Worm (Caenorhabditis elegans) whole organism, mixed stage, embryonic: ENCODE results near the gene mtcu-2.

Experiments used
- M03D4.4 ChIP-seq: sonication (generic microtip); optimal IDR thresholded peaks from 2 replicates; lab custom pipeline; 2017; ENCODE audit warnings: mild to moderate bottlenecking, missing genetic modification characterization, missing compliant biosample characterization
- bed-3 ChIP-seq: fragments of 200-800 bp; sonication (Bioruptor generic); optimal IDR thresholded peaks from 3 replicates; lab custom pipeline; 2018; ENCODE audit warnings: mild to moderate bottlenecking, missing genetic modification characterization, moderate library complexity, missing compliant biosample characterization
- blmp-1 ChIP-seq: fragments of 150-350 bp; optimal IDR thresholded peaks from 2 replicates; lab custom pipeline; 2014; ENCODE audit warnings: missing biosample characterization, missing genetic modification characterization
- ceh-43 ChIP-seq: fragments of 200-800 bp; sonication (Bioruptor generic); optimal IDR thresholded peaks from 2 replicates; lab custom pipeline; 2018; ENCODE audit warnings: mild to moderate bottlenecking, missing genetic modification characterization, moderate library complexity, missing compliant biosample characterization
- ces-1 ChIP-seq: fragments of 150-350 bp; optimal IDR thresholded peaks from 2 replicates; lab custom pipeline; 2014; ENCODE audit warnings: missing biosample characterization, missing genetic modification reagents, missing genetic modification characterization
- cnd-1 ChIP-seq: fragments of 200-800 bp; sonication (Bioruptor generic); optimal IDR thresholded peaks from 2 replicates; lab custom pipeline; 2018; ENCODE audit warnings: mild to moderate bottlenecking, missing genetic modification characterization, missing compliant biosample characterization
- drap-1 ChIP-seq: fragments of 200-800 bp; sonication (Bioruptor generic); optimal IDR thresholded peaks from 3 replicates; lab custom pipeline; 2018; ENCODE audit warnings: mild to moderate bottlenecking, missing genetic modification characterization, missing compliant biosample characterization
- elt-1 ChIP-seq: sonication (generic microtip); optimal IDR thresholded peaks from 2 replicates; lab custom pipeline; 2017; ENCODE audit warnings: missing genetic modification characterization, mild to moderate bottlenecking, missing compliant biosample characterization, antibody characterized with exemption, moderate library complexity, borderline replicate concordance; ENCODE audit not compliant: insufficient read depth
- elt-3 ChIP-seq: fragments of 150-350 bp; optimal IDR thresholded peaks from 2 replicates; lab custom pipeline; 2014; ENCODE audit warnings: missing biosample characterization, missing genetic modification characterization
- ham-2 ChIP-seq: fragments of 200-800 bp; sonication (Bioruptor generic); optimal IDR thresholded peaks from 2 replicates; lab custom pipeline; 2018; ENCODE audit warnings: mild to moderate bottlenecking, missing genetic modification characterization, missing compliant biosample characterization
- hlh-1 ChIP-seq: fragments of 150-350 bp; optimal IDR thresholded peaks from 2 replicates; lab custom pipeline; 2014; ENCODE audit warnings: missing biosample characterization, missing genetic modification reagents, missing genetic modification characterization
- lin-13 ChIP-seq: fragments of 150-350 bp; optimal IDR thresholded peaks from 2 replicates; lab custom pipeline; 2014; ENCODE audit warnings: missing biosample characterization, missing genetic modification characterization
- lsy-2 ChIP-seq: fragments of 150-350 bp; optimal IDR thresholded peaks from 2 replicates; lab custom pipeline; 2014; ENCODE audit warnings: missing biosample characterization, missing genetic modification characterization
- mab-5 ChIP-seq: fragments of 150-350 bp; optimal IDR thresholded peaks from 2 replicates; lab custom pipeline; 2014; ENCODE audit warnings: missing biosample characterization, missing genetic modification characterization
- mep-1 ChIP-seq: fragments of 150-350 bp; optimal IDR thresholded peaks from 2 replicates; lab custom pipeline; 2017; ENCODE audit warnings: missing biosample characterization, missing genetic modification reagents, missing genetic modification characterization, inconsistent platforms
- mls-2 ChIP-seq: sonication (generic microtip); optimal IDR thresholded peaks from 2 replicates; lab custom pipeline; 2016; ENCODE audit warnings: mild to moderate bottlenecking, missing genetic modification characterization, moderate library complexity, missing compliant biosample characterization
- nhr-12 ChIP-seq: fragments of 150-350 bp; optimal IDR thresholded peaks from 2 replicates; lab custom pipeline; 2014; ENCODE audit warnings: missing biosample characterization, missing genetic modification characterization
- nhr-2 ChIP-seq: fragments of 150-350 bp; optimal IDR thresholded peaks from 2 replicates; lab custom pipeline; 2014; ENCODE audit warnings: missing biosample characterization, missing genetic modification characterization
- nhr-237 ChIP-seq: fragments of 150-350 bp; optimal IDR thresholded peaks from 2 replicates; lab custom pipeline; 2014; ENCODE audit warnings: missing biosample characterization, missing genetic modification characterization
- nhr-28 ChIP-seq: fragments of 150-350 bp; optimal IDR thresholded peaks from 2 replicates; lab custom pipeline; 2014; ENCODE audit warnings: missing biosample characterization, missing genetic modification characterization
- nhr-76 ChIP-seq: sonication (generic microtip); optimal IDR thresholded peaks from 2 replicates; lab custom pipeline; 2017; ENCODE audit warnings: missing biosample characterization, missing genetic modification characterization
- pha-4 ChIP-seq: fragments of 150-350 bp; optimal IDR thresholded peaks from 2 replicates; lab custom pipeline; 2018; ENCODE audit warnings: missing biosample characterization, missing genetic modification reagents, missing genetic modification characterization
- sem-2 ChIP-seq: fragments of 200-800 bp; sonication (Bioruptor generic); optimal IDR thresholded peaks from 2 replicates; lab custom pipeline; 2018; ENCODE audit warnings: mild to moderate bottlenecking, missing genetic modification characterization, missing compliant biosample characterization
- snpc-4 ChIP-seq: fragments of 150-350 bp; optimal IDR thresholded peaks from 2 replicates; lab custom pipeline; 2014; ENCODE audit warnings: missing biosample characterization, missing genetic modification characterization
- sptf-1 ChIP-seq: sonication (generic microtip); optimal IDR thresholded peaks from 2 replicates; lab custom pipeline; 2017; ENCODE audit warnings: mild to moderate bottlenecking, missing genetic modification characterization, moderate library complexity, missing compliant biosample characterization
- tbx-8 ChIP-seq: fragments of 200-800 bp; sonication (Bioruptor generic); optimal IDR thresholded peaks from 2 replicates; lab custom pipeline; 2018; ENCODE audit warnings: mild to moderate bottlenecking, missing genetic modification characterization, moderate library complexity, missing compliant biosample characterization
- unc-120 ChIP-seq: sonication (generic microtip); optimal IDR thresholded peaks from 2 replicates; lab custom pipeline; 2017; ENCODE audit warnings: missing genetic modification characterization, missing compliant biosample characterization; ENCODE audit not compliant: poor library complexity, severe bottlenecking
- unc-39 ChIP-seq: fragments of 150-350 bp; optimal IDR thresholded peaks from 2 replicates; lab custom pipeline; 2014; ENCODE audit warnings: missing biosample characterization, missing genetic modification characterization
- unc-62 ChIP-seq: fragments of 150-350 bp; optimal IDR thresholded peaks from 2 replicates; lab custom pipeline; 2014; ENCODE audit warnings: missing biosample characterization, missing genetic modification reagents, missing genetic modification characterization
- zip-8 ChIP-seq: fragments of 150-350 bp; optimal IDR thresholded peaks from 2 replicates; lab custom pipeline; 2014; ENCODE audit warnings: missing biosample characterization, missing genetic modification characterization
- ztf-11 ChIP-seq: fragments of 150-350 bp; optimal IDR thresholded peaks from 2 replicates; lab custom pipeline; 2014; ENCODE audit warnings: missing biosample characterization, missing genetic modification characterization

Gene mtcu-2

ce11 chrII:9992474-9992873 lies 40.5 kb downstream of the mtcu-2 start:
- TF ChIP-seq mab-5 = no peak
- no peak for TF ChIP-seq hlh-1 (tag; lab: Kevin White, UChicago)
- no peak for TF ChIP-seq pha-4 (tag; lab: Kevin White, UChicago)
- peak; percentile 59 for TF ChIP-seq ces-1 (GFP tag; lab: Kevin White, UChicago)

ce11 chrII:9990812-9991211 lies 42.2 kb downstream of the mtcu-2 start, which contains the start of gene lec-3:
TSS of gene lec-3 (plus strand) at chrII:9991112.
- TF ChIP-seq elt-3 (tag; lab: Kevin White, UChicago) (no peak), mep-1 (no peak), pha-4 (tag; lab: Kevin White, UChicago) (no peak), tbx-8 (GFP tag; lab: Kevin White, UChicago) (no peak), cnd-1 (tag; lab: Kevin White, UChicago) (no peak), nhr-76 (tag; lab: Kevin White, UChicago) (no peak), zip-8 (no peak), sptf-1 (tag; lab: Kevin White, UChicago) (no peak), ces-1 (GFP tag; lab: Kevin White, UChicago) (no peak), elt-1 (tag; lab: Kevin White, UChicago) (no peak), lsy-2 (no peak), mls-2 (tag; lab: Kevin White, UChicago) (no peak), unc-120 (tag; lab: Kevin White, UChicago) (no peak), mab-5 (no peak), ztf-11 (tag; lab: Kevin White, UChicago) (no peak), M03D4.4 (no peak), nhr-28 (tag; lab: Kevin White, UChicago) (no peak), blmp-1 (tag; lab: Kevin White, UChicago) (no peak)

- no peak for TF ChIP-seq tbx-8 (GFP tag; lab: Kevin White, UChicago)
- TF ChIP-seq mab-5 = no peak
- no peak for TF ChIP-seq bed-3 (GFP tag; lab: Kevin White, UChicago)
- no peak for TF ChIP-seq elt-3 (tag; lab: Kevin White, UChicago)
- TF ChIP-seq nhr-237 (tag; lab: Kevin White, UChicago) = no peak
- no peak for TF ChIP-seq mep-1
- no peak for TF ChIP-seq unc-120 (tag; lab: Kevin White, UChicago)
- no peak for TF ChIP-seq pha-4 (tag; lab: Kevin White, UChicago)
- no peak for TF ChIP-seq sptf-1 (tag; lab: Kevin White, UChicago)
- no peak for TF ChIP-seq sem-2 (GFP tag; lab: Kevin White, UChicago)
- no peak for TF ChIP-seq nhr-28 (tag; lab: Kevin White, UChicago)
- TF ChIP-seq nhr-76 (tag; lab: Kevin White, UChicago) = no peak
- TF ChIP-seq lsy-2 = no peak
- TF ChIP-seq unc-62 (GFP tag; lab: Kevin White, UChicago) = no peak
- TF ChIP-seq elt-1 (tag; lab: Kevin White, UChicago) = no peak
These were observed 43.5 kb downstream of the mtcu-2 start for ce11 chrII:9989533-9989932.

ce11 chrII:9988620-9989019 lies 44.4 kb downstream of the mtcu-2 start:
- TF ChIP-seq nhr-237 (tag; lab: Kevin White, UChicago) (no peak), snpc-4 (tag; lab: Kevin White, UChicago) (no peak), ceh-43 (GFP tag; lab: Kevin White, UChicago) (no peak), nhr-12 (tag; lab: Kevin White, UChicago) (no peak), lin-13 (tag; lab: Kevin White, UChicago) (no peak)

- no peak for TF ChIP-seq bed-3 (GFP tag; lab: Kevin White, UChicago)
- TF ChIP-seq cnd-1 (tag; lab: Kevin White, UChicago) = no peak
- TF ChIP-seq ham-2 (GFP tag; lab: Kevin White, UChicago) = no peak
- TF ChIP-seq mep-1 = no peak
- no peak for TF ChIP-seq ces-1 (GFP tag; lab: Kevin White, UChicago)
- no peak for TF ChIP-seq drap-1 (GFP tag; lab: Kevin White, UChicago)
- TF ChIP-seq nhr-2 (tag; lab: Kevin White, UChicago) = no peak
- TF ChIP-seq nhr-237 (tag; lab: Kevin White, UChicago) = no peak
- TF ChIP-seq unc-39 (tag; lab: Kevin White, UChicago) = no peak
- peak; percentile 63 for TF ChIP-seq hlh-1 (tag; lab: Kevin White, UChicago)
- peak; percentile 64 for TF ChIP-seq unc-62 (GFP tag; lab: Kevin White, UChicago)
These were observed 46.1 kb downstream of the mtcu-2 start for ce11 chrII:9986635-9987575.
